Fruit fly (Drosophila melanogaster): ENCODE data around the gene CG10413.

DNA sequence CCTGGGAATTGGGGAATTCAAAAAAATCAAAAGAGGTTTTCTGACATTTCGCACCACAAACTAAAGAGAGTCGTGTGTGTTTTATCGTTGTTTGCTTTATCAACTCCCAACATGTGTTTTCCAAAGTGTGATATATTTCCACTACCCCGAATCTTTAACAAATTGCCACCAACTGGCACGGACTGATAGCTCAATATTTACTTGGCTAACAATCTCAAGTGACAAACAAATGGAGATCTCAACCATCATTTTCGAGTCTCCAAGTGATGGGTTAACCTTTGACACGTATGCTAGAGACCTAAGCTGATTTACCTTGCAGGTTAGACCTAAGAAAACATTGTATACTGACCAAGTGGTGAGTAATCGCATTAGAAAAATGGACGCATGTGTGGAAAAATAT, 20.4 kb upstream of the CG10413 start:
- TF ChIP-seq CG12768 (GFP tag; optimal IDR thresholded peaks at IDR 0.05) (no peak), CG33017 (tag; optimal IDR thresholded peaks at IDR 0.05) (no peak), kay (GFP tag; ENCODE audit: borderline replicate concordance) (no peak), cic (GFP tag; optimal IDR thresholded peaks at IDR 0.05) (no peak)

All from whole organism, adult.